Fruit fly (Drosophila melanogaster) whole organism, embryonic: ENCODE data around the gene Ac76E.

Experiments
- B-H1 ChIP-seq: fragments of 200-800 bp; sonication (Bioruptor generic); IDR thresholded peaks from 3 replicates; pipeline ENCODE4 v1.3.6; 2022; ENCODE audit warnings: missing biosample characterization, missing genetic modification characterization
- BEAF-32 ChIP-seq: fragments of 200-800 bp; sonication (Bioruptor generic); optimal IDR thresholded peaks from 3 replicates; lab custom pipeline; 2017; ENCODE audit warnings: missing biosample characterization, missing genetic modification characterization, mild to moderate bottlenecking, moderate library complexity, missing genetic modification reagents
- Bgb ChIP-seq: fragments of 200-800 bp; sonication (Bioruptor generic); IDR thresholded peaks from 2 replicates; pipeline ENCODE4 v1.3.6; 2022; ENCODE audit warnings: missing biosample characterization, missing genetic modification characterization; ENCODE audit not compliant: partially characterized antibody
- CG10267 ChIP-seq: fragments of 200-800 bp; sonication (Bioruptor generic); optimal IDR thresholded peaks from 2 replicates; lab custom pipeline; 2018; ENCODE audit warnings: missing biosample characterization, mild to moderate bottlenecking, missing genetic modification characterization, moderate library complexity
- CG12071 ChIP-seq: fragments of 200-800 bp; sonication (Bioruptor generic); optimal IDR thresholded peaks from 3 replicates; lab custom pipeline; 2018; ENCODE audit warnings: missing biosample characterization, mild to moderate bottlenecking, missing genetic modification characterization
- CG13424 ChIP-seq: fragments of 200-800 bp; sonication (Bioruptor generic); optimal IDR thresholded peaks from 2 replicates; lab custom pipeline; 2019; ENCODE audit warnings: missing biosample characterization, mild to moderate bottlenecking, missing genetic modification characterization, moderate library complexity
- CG13894 ChIP-seq: fragments of 200-800 bp; sonication (Bioruptor generic); optimal IDR thresholded peaks from 3 replicates; lab custom pipeline; 2018; ENCODE audit warnings: missing biosample characterization, mild to moderate bottlenecking, missing genetic modification characterization, moderate library complexity
- CG14710 ChIP-seq: fragments of 200-800 bp; sonication (Bioruptor generic); optimal IDR thresholded peaks from 3 replicates; lab custom pipeline; 2019; ENCODE audit warnings: missing biosample characterization, mild to moderate bottlenecking, missing genetic modification characterization, moderate library complexity
- CG14860 ChIP-seq: fragments of 200-800 bp; sonication (Bioruptor generic); IDR thresholded peaks from 3 replicates; pipeline ENCODE4 v1.3.6; 2022; ENCODE audit warnings: missing biosample characterization, missing genetic modification characterization; ENCODE audit not compliant: partially characterized antibody
- CG15601 ChIP-seq: fragments of 200-800 bp; sonication (Bioruptor generic); optimal IDR thresholded peaks from 3 replicates; lab custom pipeline; 2019; ENCODE audit warnings: missing biosample characterization, mild to moderate bottlenecking, missing genetic modification characterization, moderate library complexity
- CG1603 ChIP-seq: fragments of 200-800 bp; sonication (Bioruptor generic); optimal IDR thresholded peaks from 2 replicates; lab custom pipeline; 2019; ENCODE audit warnings: missing biosample characterization, mild to moderate bottlenecking, missing genetic modification characterization, moderate library complexity
- CG16813 ChIP-seq: fragments of 200-800 bp; sonication (Bioruptor generic); IDR thresholded peaks from 3 replicates; pipeline ENCODE4 v1.3.6; 2022; ENCODE audit warnings: missing biosample characterization, missing genetic modification characterization; ENCODE audit not compliant: partially characterized antibody
- CG17328 ChIP-seq: fragments of 200-800 bp; sonication (Bioruptor generic); IDR thresholded peaks from 2 replicates; pipeline ENCODE4 v1.3.6; 2022; ENCODE audit warnings: missing biosample characterization, missing genetic modification characterization
- CG17802 ChIP-seq: fragments of 200-800 bp; sonication (Bioruptor generic); optimal IDR thresholded peaks from 2 replicates; lab custom pipeline; 2018; ENCODE audit warnings: missing biosample characterization, mild to moderate bottlenecking, missing genetic modification characterization, moderate library complexity
- CG32532 ChIP-seq: fragments of 200-800 bp; sonication (Bioruptor generic); IDR thresholded peaks from 2 replicates; pipeline ENCODE4 v1.3.6; 2022; ENCODE audit warnings: missing biosample characterization, missing genetic modification characterization
- CG33213 ChIP-seq: fragments of 200-800 bp; sonication (Bioruptor generic); optimal IDR thresholded peaks from 3 replicates; lab custom pipeline; 2016; ENCODE audit warnings: missing biosample characterization, missing genetic modification characterization
- CG4328 ChIP-seq: fragments of 200-800 bp; sonication (Bioruptor generic); optimal IDR thresholded peaks from 3 replicates; lab custom pipeline; 2017; ENCODE audit warnings: missing biosample characterization, missing genetic modification reagents, missing genetic modification characterization
- CG4707 ChIP-seq: fragments of 200-800 bp; sonication (Bioruptor generic); optimal IDR thresholded peaks from 2 replicates; lab custom pipeline; 2018; ENCODE audit warnings: missing biosample characterization, mild to moderate bottlenecking, missing genetic modification characterization, moderate library complexity
- Camta ChIP-seq: fragments of 200-800 bp; sonication (Bioruptor generic); optimal IDR thresholded peaks from 2 replicates; lab custom pipeline; 2016; ENCODE audit warnings: missing biosample characterization, missing genetic modification characterization
- CkIIα-i1 ChIP-seq: fragments of 200-800 bp; sonication (Bioruptor generic); IDR thresholded peaks from 2 replicates; pipeline ENCODE4 v1.3.6; 2022; ENCODE audit warnings: missing biosample characterization, missing genetic modification characterization
- D19A ChIP-seq: fragments of 200-800 bp; optimal IDR thresholded peaks from 3 replicates; lab custom pipeline; 2019; ENCODE audit warnings: missing biosample characterization, mild to moderate bottlenecking, missing genetic modification characterization, moderate library complexity
- Dip3 ChIP-seq: fragments of 200-800 bp; sonication (Bioruptor generic); optimal IDR thresholded peaks from 3 replicates; lab custom pipeline; 2016; ENCODE audit warnings: missing biosample characterization, missing genetic modification characterization
- Dll ChIP-seq: fragments of 200-800 bp; sonication (Bioruptor generic); IDR thresholded peaks from 4 replicates; pipeline ENCODE4 v1.3.6; 2022; ENCODE audit warnings: missing biosample characterization, missing genetic modification characterization; ENCODE audit not compliant: partially characterized antibody
- Hr51 ChIP-seq, 2 experiments: fragments of 200-800 bp; sonication (Bioruptor generic); optimal IDR thresholded peaks; 2 replicates in 1 of 2; 3 replicates in 1 of 2; lab custom pipeline; 2016 to 2018; ENCODE audit warnings: missing biosample characterization in 2 of 2, missing genetic modification characterization in 2 of 2, mild to moderate bottlenecking in 1 of 2, moderate library complexity in 1 of 2
- Hr78 ChIP-seq, 2 experiments: fragments of 200-800 bp in 1 of 2; fragments of >200 bp in 1 of 2; sonication (Bioruptor generic) in 1 of 2; optimal IDR thresholded peaks; 2 replicates each; lab custom pipeline; 2017 to 2019; ENCODE audit warnings: missing biosample characterization in 2 of 2, missing genetic modification characterization in 2 of 2, mild to moderate bottlenecking in 1 of 2, moderate library complexity in 1 of 2
- MESR4 ChIP-seq: fragments of 200-800 bp; sonication (Bioruptor generic); optimal IDR thresholded peaks from 2 replicates; lab custom pipeline; 2018; ENCODE audit warnings: missing biosample characterization, mild to moderate bottlenecking, missing genetic modification characterization, moderate library complexity
- NC2α ChIP-seq: fragments of 200-800 bp; sonication (Bioruptor generic); optimal IDR thresholded peaks from 2 replicates; lab custom pipeline; 2016; ENCODE audit warnings: missing biosample characterization, missing genetic modification characterization
- Neu2 ChIP-seq: fragments of 200-800 bp; sonication (Bioruptor generic); optimal IDR thresholded peaks from 3 replicates; lab custom pipeline; 2016; ENCODE audit warnings: missing biosample characterization, missing genetic modification characterization, borderline replicate concordance
- NfI ChIP-seq: fragments of 200-800 bp; sonication (Bioruptor generic); optimal IDR thresholded peaks from 3 replicates; lab custom pipeline; 2018; ENCODE audit warnings: missing biosample characterization, mild to moderate bottlenecking, missing genetic modification characterization, moderate library complexity
- Opbp ChIP-seq: fragments of 200-800 bp; sonication (Bioruptor generic); IDR thresholded peaks from 3 replicates; pipeline ENCODE4 v1.3.6; 2022; ENCODE audit warnings: missing biosample characterization, missing genetic modification characterization; ENCODE audit not compliant: partially characterized antibody
- Usf ChIP-seq: fragments of 200-800 bp; sonication (Bioruptor generic); optimal IDR thresholded peaks from 2 replicates; lab custom pipeline; 2017; ENCODE audit warnings: missing genotype, missing biosample characterization, missing genetic modification characterization
- bsh ChIP-seq, 2 experiments: fragments of 200-800 bp; sonication (Bioruptor generic); optimal IDR thresholded peaks; 2 replicates each; lab custom pipeline; 2017 to 2018; ENCODE audit warnings: mild to moderate bottlenecking in 2 of 2, missing biosample characterization in 2 of 2, missing genetic modification characterization in 2 of 2, moderate library complexity in 1 of 2
- crp ChIP-seq, 2 experiments: fragments of 200-800 bp; sonication (Bioruptor generic); optimal IDR thresholded peaks; 2 replicates in 1 of 2; 3 replicates in 1 of 2; lab custom pipeline; 2017; ENCODE audit warnings: missing biosample characterization in 2 of 2, missing genetic modification characterization in 2 of 2, mild to moderate bottlenecking in 1 of 2, moderate library complexity in 1 of 2
- eve ChIP-seq, 2 experiments: fragments of >200 bp; optimal IDR thresholded peaks; 2 replicates each; lab custom pipeline; 2017; ENCODE audit warnings: missing biosample characterization in 2 of 2, missing genetic modification characterization in 2 of 2
- gem ChIP-seq: fragments of 200-800 bp; sonication (Bioruptor generic); optimal IDR thresholded peaks from 2 replicates; lab custom pipeline; 2019; ENCODE audit warnings: missing biosample characterization, mild to moderate bottlenecking, missing genetic modification characterization, moderate library complexity
- her ChIP-seq: fragments of 200-800 bp; sonication (Bioruptor generic); optimal IDR thresholded peaks from 2 replicates; lab custom pipeline; 2016; ENCODE audit warnings: missing biosample characterization, missing genetic modification characterization
- ken ChIP-seq: fragments of 200-800 bp; sonication (Bioruptor generic); IDR thresholded peaks from 3 replicates; pipeline ENCODE4 v1.3.6; 2022; ENCODE audit warnings: missing biosample characterization, missing genetic modification characterization
- mirr ChIP-seq: fragments of 200-800 bp; sonication (Bioruptor generic); optimal IDR thresholded peaks from 3 replicates; lab custom pipeline; 2018; ENCODE audit warnings: missing biosample characterization, mild to moderate bottlenecking, missing genetic modification characterization
- nau ChIP-seq: fragments of 200-800 bp; sonication (Bioruptor generic); optimal IDR thresholded peaks from 3 replicates; lab custom pipeline; 2017; ENCODE audit warnings: missing biosample characterization, mild to moderate bottlenecking, missing genetic modification characterization, missing genetic modification reagents
- nerfin-2 ChIP-seq: fragments of 200-800 bp; sonication (Bioruptor generic); IDR thresholded peaks from 2 replicates; pipeline ENCODE4 v1.3.6; 2022; ENCODE audit warnings: missing biosample characterization, missing genetic modification characterization; ENCODE audit not compliant: partially characterized antibody
- pita ChIP-seq: fragments of 200-800 bp; sonication (Bioruptor generic); optimal IDR thresholded peaks from 2 replicates; lab custom pipeline; 2017; ENCODE audit warnings: missing biosample characterization, mild to moderate bottlenecking, missing genetic modification characterization
- sd ChIP-seq: fragments of 200-800 bp; sonication (Bioruptor generic); optimal IDR thresholded peaks from 3 replicates; lab custom pipeline; 2018; ENCODE audit warnings: missing biosample characterization, mild to moderate bottlenecking, missing genetic modification characterization, moderate library complexity
- tap ChIP-seq: fragments of 200-800 bp; optimal IDR thresholded peaks from 3 replicates; lab custom pipeline; 2019; ENCODE audit warnings: missing biosample characterization, mild to moderate bottlenecking, missing genetic modification characterization, moderate library complexity
- tna ChIP-seq: fragments of 200-800 bp; sonication (Bioruptor generic); IDR thresholded peaks from 2 replicates; pipeline ENCODE4 v1.3.6; 2022; ENCODE audit warnings: missing biosample characterization, missing genetic modification characterization; ENCODE audit not compliant: partially characterized antibody
- ttk ChIP-seq: fragments of 200-800 bp; sonication (Bioruptor generic); IDR thresholded peaks from 2 replicates; pipeline ENCODE4 v2.1.2; 2022; ENCODE audit warnings: missing biosample characterization, missing genetic modification characterization
- vvl ChIP-seq: fragments of 200-800 bp; sonication (Bioruptor generic); IDR thresholded peaks from 2 replicates; pipeline ENCODE4 v1.3.6; 2022; ENCODE audit warnings: missing biosample characterization, missing genetic modification characterization
- z ChIP-seq: fragments of 200-800 bp; sonication (Bioruptor generic); IDR thresholded peaks from 3 replicates; pipeline ENCODE4 v1.3.6; 2022; ENCODE audit warnings: missing biosample characterization, missing genetic modification characterization

Gene Ac76E

dm6 chr3L:20004442-20004869, 65.4 kb downstream of the Ac76E start (continued):
- TF ChIP-seq MESR4 (GFP tag; lab: Kevin White, UChicago) (no peak), pita (peak; percentile 61), nau (peak; percentile 7), sd (tag; lab: Kevin White, UChicago) (peak; percentile 88), CG17802 (tag; lab: Kevin White, UChicago) (no peak), CG4328 (GFP tag; lab: Kevin White, UChicago) (no peak), Neu2 (GFP tag; lab: Kevin White, UChicago) (no peak), tna (0 out of 2 replicates have a peak, but pooled peaks have one; percentile 10), CG4707 (GFP tag; lab: Kevin White, UChicago) (peak; percentile 31), her (no peak), Bgb (GFP tag; lab: Robert Waterston, UW) (peak; percentile 79; the same call in 1 of the 2 replicates), CG13424 (tag; lab: Kevin White, UChicago) (peak; percentile 38), Usf (GFP tag; lab: Kevin White, UChicago) (no peak), CG13894 (peak; percentile 89), Camta (GFP tag; lab: Kevin White, UChicago) (no peak), NC2α (GFP tag; lab: Kevin White, UChicago) (no peak), NfI (GFP tag; lab: Kevin White, UChicago) (peak; percentile 12), mirr (peak; percentile 8), CG32532 (GFP tag; lab: Robert Waterston, UW) (peak; percentile 32; the same call in 1 of the 2 replicates), vvl (GFP tag; lab: Robert Waterston, UW) (peak; percentile 79; the same call in 1 of the 2 replicates), CG12071 (GFP tag; lab: Kevin White, UChicago) (no peak), CG16813 (GFP tag; lab: Robert Waterston, UW) (peak; percentile 62; the same call in 1 of the 3 replicates), bsh (GFP tag; optimal IDR thresholded peaks at IDR 0.05; lab: Kevin White, UChicago) (peak in 1 of 2 experiments; percentile 45), gem (tag; lab: Kevin White, UChicago) (peak; percentile 7), CG14710 (peak; percentile 50), CkIIα-i1 (GFP tag; lab: Robert Waterston, UW) (no peak), Hr78 (GFP tag; optimal IDR thresholded peaks at IDR 0.05; lab: Kevin White, UChicago) (no peak), crp (GFP tag; optimal IDR thresholded peaks at IDR 0.05; lab: Kevin White, UChicago) (no peak), CG17328 (GFP tag; lab: Robert Waterston, UW) (0 out of 2 replicates have a peak, but pooled peaks have one; percentile 24), CG15601 (tag; lab: Kevin White, UChicago) (no peak), CG10267 (peak; percentile 58), B-H1 (no peak), ken (no peak), ttk (no peak), z (GFP tag; lab: Robert Waterston, UW) (no peak), tap (peak; percentile 9), D19A (tag; lab: Kevin White, UChicago) (peak; percentile 19), Dip3 (GFP tag; lab: Kevin White, UChicago) (no peak), CG14860 (no peak), BEAF-32 (GFP tag; lab: Kevin White, UChicago) (peak; percentile 62), eve (GFP tag; optimal IDR thresholded peaks at IDR 0.05; lab: Kevin White, UChicago) (peak in 1 of 2 experiments; percentile 65), CG33213 (GFP tag; lab: Kevin White, UChicago) (no peak), Opbp (GFP tag; lab: Robert Waterston, UW) (peak; percentile 49; the same call in 2 of the 3 replicates), CG1603 (tag; lab: Kevin White, UChicago) (peak; percentile 58), Hr51 (GFP tag; optimal IDR thresholded peaks at IDR 0.05; lab: Kevin White, UChicago) (peak in 1 of 2 experiments; percentile 37), nerfin-2 (GFP tag; lab: Robert Waterston, UW) (peak; percentile 33; the same call in 1 of the 2 replicates), Dll (GFP tag; lab: Robert Waterston, UW) (peak; percentile 60; the same call in 3 of the 4 replicates)
